Worm (Caenorhabditis elegans) whole organism, early embryonic: ENCODE data around the gene chil-8.

ENCODE experiments used
- B0310.2 ChIP-seq: sonication (generic microtip); optimal IDR thresholded peaks from 2 replicates; lab custom pipeline; 2016; ENCODE audit warnings: mild to moderate bottlenecking, missing genetic modification characterization, missing compliant biosample characterization
- F13C5.2 ChIP-seq: sonication (generic microtip); optimal IDR thresholded peaks from 2 replicates; lab custom pipeline; 2017; ENCODE audit warnings: mild to moderate bottlenecking, missing genetic modification characterization, inconsistent platforms, missing compliant biosample characterization
- aly-1 ChIP-seq: sonication (generic microtip); optimal IDR thresholded peaks from 2 replicates; lab custom pipeline; 2016; ENCODE audit warnings: missing genetic modification characterization, missing compliant biosample characterization
- ama-1 ChIP-seq: fragments of 150-350 bp; optimal IDR thresholded peaks from 2 replicates; lab custom pipeline; 2014
- ceh-13 ChIP-seq: fragments of 200-800 bp; sonication (Bioruptor generic); optimal IDR thresholded peaks from 2 replicates; lab custom pipeline; 2018; ENCODE audit warnings: mild to moderate bottlenecking, missing genetic modification characterization, missing compliant biosample characterization
- ceh-36 ChIP-seq: sonication (generic microtip); optimal IDR thresholded peaks from 2 replicates; lab custom pipeline; 2016; ENCODE audit warnings: missing genetic modification characterization, inconsistent platforms, missing compliant biosample characterization
- ets-7 ChIP-seq: sonication (generic microtip); optimal IDR thresholded peaks from 2 replicates; lab custom pipeline; 2016; ENCODE audit warnings: missing genotype, missing genetic modification characterization, missing compliant biosample characterization
- flt-1 ChIP-seq: fragments of 200-800 bp; sonication (Bioruptor generic); IDR thresholded peaks from 2 replicates; pipeline ENCODE4 v1.3.6; 2022; ENCODE audit warnings: missing genetic modification characterization, missing compliant biosample characterization
- hmbx-1 ChIP-seq: sonication (generic microtip); optimal IDR thresholded peaks from 2 replicates; lab custom pipeline; 2016; ENCODE audit warnings: mild to moderate bottlenecking, missing genetic modification characterization, missing compliant biosample characterization
- hmg-4 ChIP-seq: fragments of 200-800 bp; sonication (Bioruptor generic); optimal IDR thresholded peaks from 2 replicates; lab custom pipeline; 2018; ENCODE audit warnings: mild to moderate bottlenecking, missing genetic modification characterization, missing compliant biosample characterization
- hnd-1 ChIP-seq: sonication (generic microtip); optimal IDR thresholded peaks from 2 replicates; lab custom pipeline; 2016; ENCODE audit warnings: missing genetic modification characterization, missing compliant biosample characterization
- pes-1 ChIP-seq: fragments of 200-800 bp; sonication (Bioruptor generic); IDR thresholded peaks from 2 replicates; pipeline ENCODE4 v1.3.6; 2022; ENCODE audit warnings: missing genetic modification reagents, missing genetic modification characterization, missing compliant biosample characterization
- scrt-1 ChIP-seq: fragments of 200-800 bp; sonication (Bioruptor generic); IDR thresholded peaks from 2 replicates; pipeline ENCODE4 v1.3.6; 2022; ENCODE audit warnings: missing genetic modification characterization, missing compliant biosample characterization
- sea-1 ChIP-seq: fragments of 200-800 bp; sonication (Bioruptor generic); conservative IDR thresholded peaks from 2 replicates; pipeline ENCODE4 v1.3.6; 2022; ENCODE audit warnings: missing genetic modification characterization, missing compliant biosample characterization
- tbx-11 ChIP-seq: fragments of 200-800 bp; sonication (Bioruptor generic); IDR thresholded peaks from 2 replicates; pipeline ENCODE4 v1.3.6; 2022; ENCODE audit warnings: missing genetic modification characterization, missing compliant biosample characterization
- tbx-37 ChIP-seq: fragments of 200-800 bp; sonication (Bioruptor generic); conservative IDR thresholded peaks from 2 replicates; pipeline ENCODE4 v1.3.6; 2022; ENCODE audit warnings: missing genetic modification reagents, missing genetic modification characterization, missing compliant biosample characterization
- tra-4 ChIP-seq: sonication (generic microtip); optimal IDR thresholded peaks from 2 replicates; lab custom pipeline; 2017; ENCODE audit warnings: missing genetic modification characterization, missing compliant biosample characterization

Gene chil-8

ce11 chrII:9898744-9899143, 25.9 kb upstream of the chil-8 start:
- TF ChIP-seq ceh-13 (GFP tag; lab: Kevin White, UChicago) (no peak), ceh-36 (tag; lab: Kevin White, UChicago) (no peak), aly-1 (tag; lab: Kevin White, UChicago) (no peak), tra-4 (tag; lab: Kevin White, UChicago) (no peak), tbx-37 (no peak), ets-7 (tag; lab: Kevin White, UChicago) (no peak), ama-1 (lab: Kevin White, UChicago) (no peak), hmbx-1 (tag; lab: Kevin White, UChicago) (no peak), tbx-11 (GFP tag; lab: Robert Waterston, UW) (no peak), F13C5.2 (tag; lab: Kevin White, UChicago) (no peak)

ce11 chrII:9895173-9895572, 22.3 kb upstream of the chil-8 start:
- TF ChIP-seq ceh-13 (GFP tag; lab: Kevin White, UChicago), result no peak

- TF ChIP-seq tra-4 (tag; lab: Kevin White, UChicago) (no peak), pes-1 (GFP tag; lab: Robert Waterston, UW) (no peak), flt-1 (GFP tag; lab: Robert Waterston, UW) (no peak), ama-1 (lab: Kevin White, UChicago) (no peak), ets-7 (tag; lab: Kevin White, UChicago) (no peak), ceh-13 (GFP tag; lab: Kevin White, UChicago) (no peak), ceh-36 (tag; lab: Kevin White, UChicago) (no peak), sea-1 (no peak), tbx-11 (GFP tag; lab: Robert Waterston, UW) (no peak), scrt-1 (no peak), tbx-37 (no peak), hmbx-1 (tag; lab: Kevin White, UChicago) (no peak), hnd-1 (tag; lab: Kevin White, UChicago) (no peak), aly-1 (tag; lab: Kevin White, UChicago) (no peak), B0310.2 (tag; lab: Kevin White, UChicago) (no peak)
Observed at ce11 chrII:9894435-9894834, 21.6 kb upstream of the chil-8 start, which contains the start of gene F26C11.1. Gene F26C11.1, plus strand, starts transcription at chrII:9894735.

ce11 chrII:9892409-9892808, 19.5 kb upstream of the chil-8 start, which contains the start of gene C08H9.16:
Gene C08H9.16, plus strand, starts transcription at chrII:9892778.
- TF ChIP-seq hmg-4 (GFP tag; lab: Kevin White, UChicago) (no peak), tbx-37 (no peak), hnd-1 (tag; lab: Kevin White, UChicago) (no peak), aly-1 (tag; lab: Kevin White, UChicago) (no peak), flt-1 (GFP tag; lab: Robert Waterston, UW) (no peak), hmbx-1 (tag; lab: Kevin White, UChicago) (no peak), ceh-36 (tag; lab: Kevin White, UChicago) (no peak), sea-1 (no peak), ceh-13 (GFP tag; lab: Kevin White, UChicago) (no peak), pes-1 (GFP tag; lab: Robert Waterston, UW) (no peak), ets-7 (tag; lab: Kevin White, UChicago) (no peak), ama-1 (lab: Kevin White, UChicago) (no peak), tbx-11 (GFP tag; lab: Robert Waterston, UW) (no peak), B0310.2 (tag; lab: Kevin White, UChicago) (no peak), F13C5.2 (tag; lab: Kevin White, UChicago) (no peak), tra-4 (tag; lab: Kevin White, UChicago) (no peak), scrt-1 (no peak)

ce11 chrII:9891823-9892222, 19.0 kb upstream of the chil-8 start:
- no peak for TF ChIP-seq pes-1 (GFP tag; lab: Robert Waterston, UW)
- TF ChIP-seq B0310.2 (tag; lab: Kevin White, UChicago), result no peak
- no peak for TF ChIP-seq scrt-1
- no peak for TF ChIP-seq ama-1 (lab: Kevin White, UChicago)
- no peak for TF ChIP-seq ets-7 (tag; lab: Kevin White, UChicago)
- no peak for TF ChIP-seq hmbx-1 (tag; lab: Kevin White, UChicago)
- TF ChIP-seq tra-4 (tag; lab: Kevin White, UChicago), result no peak
- TF ChIP-seq sea-1, result no peak
- no peak for TF ChIP-seq tbx-37
- no peak for TF ChIP-seq F13C5.2 (tag; lab: Kevin White, UChicago)
- no peak for TF ChIP-seq flt-1 (GFP tag; lab: Robert Waterston, UW)

ce11 chrII:9891031-9891689, 18.3 kb upstream of the chil-8 start, which contains the start of gene vgln-1:
Gene vgln-1, minus strand, starts transcription at chrII:9891081.
- no peak for TF ChIP-seq ama-1 (lab: Kevin White, UChicago)
- TF ChIP-seq tbx-37, result no peak
- no peak for TF ChIP-seq tra-4 (tag; lab: Kevin White, UChicago)
- no peak for TF ChIP-seq flt-1 (GFP tag; lab: Robert Waterston, UW)
- TF ChIP-seq hnd-1 (tag; lab: Kevin White, UChicago), result no peak
- no peak for TF ChIP-seq B0310.2 (tag; lab: Kevin White, UChicago)
- TF ChIP-seq F13C5.2 (tag; lab: Kevin White, UChicago), result no peak
- no peak for TF ChIP-seq tbx-11 (GFP tag; lab: Robert Waterston, UW)

ce11 chrII:9888549-9888948, 15.7 kb upstream of the chil-8 start:
- TF ChIP-seq hnd-1 (tag; lab: Kevin White, UChicago), result no peak
- no peak for TF ChIP-seq sea-1
- no peak for TF ChIP-seq tra-4 (tag; lab: Kevin White, UChicago)
- no peak for TF ChIP-seq B0310.2 (tag; lab: Kevin White, UChicago)
- no peak for TF ChIP-seq ceh-13 (GFP tag; lab: Kevin White, UChicago)
- TF ChIP-seq ets-7 (tag; lab: Kevin White, UChicago), result no peak
- TF ChIP-seq hmbx-1 (tag; lab: Kevin White, UChicago), result no peak
- TF ChIP-seq aly-1 (tag; lab: Kevin White, UChicago), result no peak
- TF ChIP-seq ama-1 (lab: Kevin White, UChicago), result no peak
- no peak for TF ChIP-seq tbx-11 (GFP tag; lab: Robert Waterston, UW)
- no peak for TF ChIP-seq scrt-1
- TF ChIP-seq tbx-37, result no peak
- TF ChIP-seq flt-1 (GFP tag; lab: Robert Waterston, UW), result no peak
- TF ChIP-seq hmg-4 (GFP tag; lab: Kevin White, UChicago), result no peak
- TF ChIP-seq ceh-36 (tag; lab: Kevin White, UChicago), result no peak
- no peak for TF ChIP-seq pes-1 (GFP tag; lab: Robert Waterston, UW)
